Worm (Caenorhabditis elegans): ENCODE data around the gene W03F8.6.

Gene W03F8.6

DNA sequence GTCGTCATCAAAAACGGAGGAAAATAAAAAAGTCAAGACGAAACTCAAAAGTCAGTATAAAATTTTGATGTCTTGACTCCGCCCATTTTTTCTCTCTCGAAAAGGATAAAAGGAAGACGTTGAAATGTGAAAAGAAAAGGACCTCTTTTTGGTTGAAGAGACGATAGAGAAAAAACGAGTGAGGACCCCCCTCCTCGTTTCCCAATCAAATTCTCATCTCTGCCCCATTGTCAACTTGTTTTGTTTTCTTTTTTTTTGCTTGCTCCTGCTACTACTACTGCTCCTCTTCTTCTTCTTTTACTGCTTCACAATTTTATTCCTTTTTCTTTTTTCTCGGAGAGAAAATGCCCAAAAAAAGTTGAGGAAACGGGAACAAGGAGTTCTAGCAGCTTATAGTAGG, 48.6 kb downstream of the W03F8.6 start:
- TF ChIP-seq dmd-4 (tag; optimal IDR thresholded peaks at IDR 0.05; ENCODE audit: borderline replicate concordance), result no peak
- TF ChIP-seq ceh-6 (GFP tag; optimal IDR thresholded peaks at IDR 0.05), result no peak
- no peak for TF ChIP-seq tbx-7 (tag; optimal IDR thresholded peaks at IDR 0.05)
- peak; percentile 88 for TF ChIP-seq unc-42 (tag; optimal IDR thresholded peaks at IDR 0.05)

DNA sequence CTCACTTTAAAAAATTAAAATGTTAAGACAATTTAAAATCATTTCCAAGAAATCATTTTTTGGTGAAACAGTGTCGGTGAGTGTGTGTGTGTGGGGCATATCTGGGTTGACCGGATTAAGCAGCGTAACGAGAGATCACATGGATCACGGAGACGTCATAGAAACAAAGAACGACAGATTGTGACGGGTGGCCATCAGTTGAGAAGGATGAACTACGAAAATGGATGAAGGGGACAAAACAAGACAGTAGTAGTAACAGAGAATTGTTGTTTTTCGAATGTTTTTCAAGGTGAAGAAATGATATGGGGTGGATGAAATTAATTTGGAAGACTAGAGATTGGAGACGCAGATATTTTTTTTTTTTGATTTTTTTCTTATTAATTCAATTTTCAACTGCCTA, 49.9 kb downstream of the W03F8.6 start:
- TF ChIP-seq unc-55 (GFP tag; optimal IDR thresholded peaks at IDR 0.05), result peak; percentile 15
- no peak for TF ChIP-seq ceh-45 (GFP tag; IDR thresholded peaks at IDR 0.05)
- no peak for TF ChIP-seq ref-2 (tag; optimal IDR thresholded peaks at IDR 0.05)
- TF ChIP-seq ceh-24 (tag; optimal IDR thresholded peaks at IDR 0.05), result no peak
- no peak for TF ChIP-seq dmd-4 (tag; optimal IDR thresholded peaks at IDR 0.05; ENCODE audit: borderline replicate concordance)

Data from whole organism, late embryonic.